Worm (Caenorhabditis elegans) whole organism, midembryonic: ENCODE data around the gene C12D8.20.

Source experiments
- T22C8.4 ChIP-seq: fragments of 200-800 bp; sonication (Bioruptor generic); IDR thresholded peaks from 2 replicates; pipeline ENCODE4 v1.3.6; 2022; ENCODE audit warnings: missing genetic modification characterization, missing compliant biosample characterization
- cog-1 ChIP-seq: sonication (generic microtip); optimal IDR thresholded peaks from 2 replicates; lab custom pipeline; 2016; ENCODE audit warnings: missing genetic modification characterization, missing compliant biosample characterization
- flt-1 ChIP-seq: fragments of 200-800 bp; sonication (Bioruptor generic); IDR thresholded peaks from 2 replicates; pipeline ENCODE4 v1.3.6; 2022; ENCODE audit warnings: missing genetic modification characterization, missing compliant biosample characterization
- klf-2 ChIP-seq: fragments of 200-800 bp; sonication (Bioruptor generic); conservative IDR thresholded peaks from 2 replicates; pipeline ENCODE4 v1.3.6; 2022; ENCODE audit warnings: missing genetic modification reagents, missing genetic modification characterization, missing compliant biosample characterization
- med-1 ChIP-seq: sonication (generic microtip); optimal IDR thresholded peaks from 2 replicates; lab custom pipeline; 2017; ENCODE audit warnings: missing genetic modification characterization, mild to moderate bottlenecking, missing compliant biosample characterization, antibody characterized with exemption, missing genetic modification reagents; ENCODE audit not compliant: insufficient read depth
- ref-1 ChIP-seq: fragments of 200-800 bp; sonication (Bioruptor generic); conservative IDR thresholded peaks from 2 replicates; pipeline ENCODE4 v1.3.6; 2022; ENCODE audit warnings: missing genetic modification reagents, missing genetic modification characterization, missing compliant biosample characterization
- tab-1 ChIP-seq: fragments of 200-800 bp; sonication (Bioruptor generic); IDR thresholded peaks from 2 replicates; pipeline ENCODE4 v1.3.6; 2022; ENCODE audit warnings: missing genetic modification characterization, missing compliant biosample characterization
- ztf-23 ChIP-seq: fragments of 200-800 bp; sonication (Bioruptor generic); IDR thresholded peaks from 2 replicates; pipeline ENCODE4 v1.3.6; 2022; ENCODE audit warnings: missing genetic modification reagents, missing genetic modification characterization, missing compliant biosample characterization
- ztf-29 ChIP-seq: fragments of 200-800 bp; sonication (Bioruptor generic); IDR thresholded peaks from 2 replicates; pipeline ENCODE4 v1.3.6; 2022; ENCODE audit warnings: missing genetic modification reagents, missing genetic modification characterization, missing compliant biosample characterization

The C12D8.20 gene

DNA sequence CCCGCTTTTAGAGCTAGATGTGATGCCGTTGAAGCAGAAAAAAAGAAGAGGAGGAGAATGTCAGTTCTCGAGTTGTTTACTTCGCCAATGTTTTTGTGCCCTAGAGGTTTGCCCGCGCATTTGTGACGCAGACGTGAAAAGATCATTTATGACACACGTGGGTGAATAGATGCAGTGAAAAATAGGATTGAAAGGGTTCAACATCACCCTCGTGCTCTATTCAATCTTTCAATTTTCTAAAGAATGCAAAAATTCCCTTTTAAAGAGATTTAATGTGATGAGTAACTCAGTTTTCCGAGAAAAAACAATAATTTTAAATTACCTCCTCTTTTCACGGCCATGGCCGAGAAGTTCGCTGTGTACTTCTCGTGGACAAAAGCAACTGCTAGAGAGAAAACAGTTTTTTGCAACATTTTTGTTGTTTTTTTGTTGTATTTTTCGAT, 24.4 kb downstream of the C12D8.20 start:
- TF ChIP-seq ztf-23 (GFP tag; lab: Robert Waterston, UW) (no peak), med-1 (GFP tag; lab: Kevin White, UChicago) (no peak), ztf-29 (GFP tag; lab: Robert Waterston, UW) (no peak), flt-1 (GFP tag; lab: Robert Waterston, UW) (no peak), klf-2 (GFP tag; lab: Robert Waterston, UW) (no peak), tab-1 (GFP tag; lab: Robert Waterston, UW) (no peak), ref-1 (GFP tag; lab: Robert Waterston, UW) (no peak), cog-1 (tag; lab: Kevin White, UChicago) (no peak), T22C8.4 (GFP tag; lab: Robert Waterston, UW) (no peak)

DNA sequence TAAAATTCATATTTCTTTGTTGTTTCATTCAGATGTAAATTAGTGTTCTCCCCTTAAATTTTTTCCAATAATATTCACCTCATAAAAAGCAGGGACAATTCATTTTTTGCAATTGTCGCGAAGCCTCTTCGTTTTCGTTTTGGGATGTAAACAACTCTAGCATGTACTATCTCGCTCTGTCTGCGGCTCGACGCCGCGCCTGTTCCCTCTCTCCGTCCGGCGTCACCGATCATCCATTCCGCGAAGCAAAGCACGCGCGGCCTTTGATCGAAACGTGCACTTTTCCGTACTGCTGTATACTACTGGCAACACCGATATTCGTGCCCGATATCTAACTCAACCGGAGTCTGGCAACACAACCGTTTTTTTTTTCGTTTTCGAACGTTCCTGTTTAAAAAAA, 24.9 kb downstream of the C12D8.20 start:
- TF ChIP-seq ztf-23 (GFP tag; lab: Robert Waterston, UW): no peak
- TF ChIP-seq ref-1 (GFP tag; lab: Robert Waterston, UW): no peak
- TF ChIP-seq klf-2 (GFP tag; lab: Robert Waterston, UW): no peak
- TF ChIP-seq med-1 (GFP tag; lab: Kevin White, UChicago): no peak
- no peak for TF ChIP-seq flt-1 (GFP tag; lab: Robert Waterston, UW)
- no peak for TF ChIP-seq T22C8.4 (GFP tag; lab: Robert Waterston, UW)
- TF ChIP-seq ztf-29 (GFP tag; lab: Robert Waterston, UW): no peak
- TF ChIP-seq tab-1 (GFP tag; lab: Robert Waterston, UW): no peak
- TF ChIP-seq cog-1 (tag; lab: Kevin White, UChicago): no peak

DNA sequence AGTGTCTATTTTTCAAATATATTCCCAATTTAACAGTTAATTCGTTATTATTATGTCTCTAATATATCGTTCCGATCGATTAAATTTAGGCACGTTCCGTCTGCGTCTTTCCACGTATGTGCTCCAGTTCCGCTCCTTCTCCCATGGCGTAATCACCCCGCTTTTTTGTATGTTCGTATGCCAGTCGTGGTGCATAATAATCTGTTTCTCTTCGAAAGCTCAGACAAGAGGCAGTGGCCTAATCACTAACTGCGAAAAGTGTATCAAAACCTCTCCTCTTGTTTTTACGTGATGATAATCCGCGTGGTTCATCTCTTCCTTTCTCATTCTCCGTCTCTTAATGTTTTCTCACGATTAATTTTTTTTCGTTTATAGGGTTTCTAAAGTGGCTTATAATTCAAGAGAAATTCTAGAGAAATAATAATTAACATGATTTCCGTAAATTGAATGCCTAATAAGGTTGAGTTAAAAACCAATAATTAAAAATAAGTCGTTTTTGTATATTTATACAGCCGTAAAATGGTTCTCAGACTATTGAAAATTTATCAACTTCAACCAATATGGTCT, 25.6 kb downstream of the C12D8.20 start:
- no peak for TF ChIP-seq ztf-29 (GFP tag; lab: Robert Waterston, UW)
- TF ChIP-seq ref-1 (GFP tag; lab: Robert Waterston, UW): no peak
- TF ChIP-seq tab-1 (GFP tag; lab: Robert Waterston, UW): no peak
- no peak for TF ChIP-seq T22C8.4 (GFP tag; lab: Robert Waterston, UW)
- TF ChIP-seq med-1 (GFP tag; lab: Kevin White, UChicago): no peak
- TF ChIP-seq klf-2 (GFP tag; lab: Robert Waterston, UW): no peak
- TF ChIP-seq flt-1 (GFP tag; lab: Robert Waterston, UW): no peak
- no peak for TF ChIP-seq cog-1 (tag; lab: Kevin White, UChicago)
- no peak for TF ChIP-seq ztf-23 (GFP tag; lab: Robert Waterston, UW)

DNA sequence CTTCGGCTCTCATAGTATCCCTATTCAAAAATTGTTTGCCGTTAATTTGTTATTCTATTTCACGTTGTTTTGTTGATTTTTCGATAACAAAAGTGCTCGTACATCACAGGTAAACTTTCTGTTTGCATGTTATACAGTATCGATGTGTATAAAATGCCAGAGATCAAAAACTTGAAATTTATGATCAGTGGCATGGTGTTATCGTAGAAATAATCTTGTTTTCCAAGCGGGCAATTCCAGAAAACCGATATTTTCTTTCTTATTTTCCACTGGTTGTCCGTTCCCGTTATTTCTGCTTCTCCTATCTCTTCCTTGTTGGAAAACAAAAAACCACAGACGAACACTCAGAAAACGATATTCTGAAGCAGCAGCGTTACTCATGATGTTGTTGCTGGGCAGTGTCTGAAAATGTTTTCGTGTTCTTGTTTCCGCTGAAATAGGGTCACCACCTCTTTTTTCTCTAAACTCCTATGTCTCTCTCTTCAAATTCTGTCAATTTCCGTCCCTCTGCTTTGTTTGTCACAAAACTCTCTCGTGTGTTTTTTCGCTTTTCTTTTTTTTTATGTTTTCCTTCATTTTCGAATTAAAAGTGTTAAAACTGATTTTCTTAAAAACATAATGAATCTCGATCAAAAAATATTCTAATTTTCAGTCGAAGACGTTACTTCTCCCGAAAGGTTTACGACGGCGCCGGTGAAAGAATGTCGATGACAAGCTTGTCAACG, 26.3 kb downstream of the C12D8.20 start, which contains the start of gene akt-1:
Gene akt-1 (plus strand): TSS at position 651 of the 725 bp plus-strand sequence.
- TF ChIP-seq ref-1 (GFP tag; lab: Robert Waterston, UW) (no peak), T22C8.4 (GFP tag; lab: Robert Waterston, UW) (no peak), klf-2 (GFP tag; lab: Robert Waterston, UW) (no peak), ztf-23 (GFP tag; lab: Robert Waterston, UW) (no peak), tab-1 (GFP tag; lab: Robert Waterston, UW) (no peak), flt-1 (GFP tag; lab: Robert Waterston, UW) (no peak), cog-1 (tag; lab: Kevin White, UChicago) (no peak), ztf-29 (GFP tag; lab: Robert Waterston, UW) (no peak), med-1 (GFP tag; lab: Kevin White, UChicago) (no peak)

DNA sequence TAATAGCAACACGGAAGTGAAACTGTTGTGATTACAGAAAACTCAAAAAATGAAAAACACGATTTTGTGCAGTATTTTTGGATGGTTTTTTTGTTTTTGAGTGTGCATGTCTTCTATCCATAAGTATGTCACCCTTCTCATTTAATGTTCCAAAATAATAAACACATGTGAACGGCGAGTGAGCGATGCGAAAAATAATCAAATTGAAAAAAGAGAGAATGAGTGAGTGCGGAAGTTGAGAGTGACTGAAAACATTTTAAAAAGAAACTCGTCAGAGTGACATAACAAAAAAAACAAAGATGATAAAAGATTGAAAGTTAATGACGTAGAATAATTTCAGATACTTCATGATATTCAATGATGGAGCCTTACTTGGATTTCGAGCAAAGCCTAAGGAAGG, 27.4 kb downstream of the C12D8.20 start:
- no peak for TF ChIP-seq med-1 (GFP tag; lab: Kevin White, UChicago)
- no peak for TF ChIP-seq ref-1 (GFP tag; lab: Robert Waterston, UW)
- TF ChIP-seq flt-1 (GFP tag; lab: Robert Waterston, UW): no peak
- no peak for TF ChIP-seq tab-1 (GFP tag; lab: Robert Waterston, UW)
- no peak for TF ChIP-seq ztf-23 (GFP tag; lab: Robert Waterston, UW)

DNA sequence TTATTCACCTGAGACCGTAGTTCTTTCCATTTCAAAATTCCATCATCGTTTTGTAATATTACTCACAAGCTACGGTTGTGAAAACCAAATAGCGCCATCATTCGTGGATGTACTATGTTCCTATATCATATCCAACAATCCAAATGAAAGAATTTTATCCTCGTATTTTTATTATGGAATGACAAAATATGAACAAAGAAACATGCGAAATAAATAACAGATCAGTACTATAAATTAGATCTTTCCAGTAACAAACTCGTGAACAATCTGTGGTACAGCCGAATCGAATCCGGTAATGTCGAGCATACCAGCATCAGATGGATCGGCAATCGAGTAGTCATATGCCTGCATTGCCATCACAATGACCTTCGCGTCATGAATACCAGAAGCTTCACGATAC, 30.6 kb downstream of the C12D8.20 start:
- no peak for TF ChIP-seq ztf-23 (GFP tag; lab: Robert Waterston, UW)
- no peak for TF ChIP-seq klf-2 (GFP tag; lab: Robert Waterston, UW)
- no peak for TF ChIP-seq T22C8.4 (GFP tag; lab: Robert Waterston, UW)
- TF ChIP-seq tab-1 (GFP tag; lab: Robert Waterston, UW): no peak
- no peak for TF ChIP-seq ref-1 (GFP tag; lab: Robert Waterston, UW)
- no peak for TF ChIP-seq cog-1 (tag; lab: Kevin White, UChicago)
- TF ChIP-seq med-1 (GFP tag; lab: Kevin White, UChicago): no peak
- no peak for TF ChIP-seq ztf-29 (GFP tag; lab: Robert Waterston, UW)
- TF ChIP-seq flt-1 (GFP tag; lab: Robert Waterston, UW): no peak

DNA sequence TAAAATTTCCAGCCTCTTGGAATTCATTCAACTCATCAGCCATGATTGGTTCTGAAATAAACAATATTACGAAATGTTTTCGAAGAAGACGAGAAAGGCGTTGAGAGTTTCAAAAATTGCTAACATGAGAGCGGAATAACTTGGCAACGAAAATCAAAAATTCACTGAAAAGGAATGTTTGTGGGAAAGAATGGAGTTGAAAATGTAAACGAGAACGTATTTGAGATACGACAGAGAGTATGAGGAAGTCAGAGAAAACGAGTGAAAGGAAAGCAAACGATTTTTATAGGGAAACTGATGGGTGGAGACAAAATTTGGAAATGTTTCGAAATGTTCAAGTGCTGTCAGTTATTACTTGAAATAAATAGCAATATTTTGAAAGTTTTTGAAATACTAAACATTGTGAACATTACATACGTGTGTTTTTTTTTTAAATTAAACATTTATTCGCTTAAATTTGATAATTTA, 32.9 kb downstream of the C12D8.20 start, which contains the start of gene rop-1:
Gene rop-1 (minus strand): TSS at position 51 of the 468 bp plus-strand sequence.
- no peak for TF ChIP-seq med-1 (GFP tag; lab: Kevin White, UChicago)
- TF ChIP-seq cog-1 (tag; lab: Kevin White, UChicago): no peak
- no peak for TF ChIP-seq ref-1 (GFP tag; lab: Robert Waterston, UW)
- no peak for TF ChIP-seq T22C8.4 (GFP tag; lab: Robert Waterston, UW)
- no peak for TF ChIP-seq flt-1 (GFP tag; lab: Robert Waterston, UW)
- TF ChIP-seq ztf-29 (GFP tag; lab: Robert Waterston, UW): no peak
- no peak for TF ChIP-seq tab-1 (GFP tag; lab: Robert Waterston, UW)
- TF ChIP-seq klf-2 (GFP tag; lab: Robert Waterston, UW): no peak
- no peak for TF ChIP-seq ztf-23 (GFP tag; lab: Robert Waterston, UW)

DNA sequence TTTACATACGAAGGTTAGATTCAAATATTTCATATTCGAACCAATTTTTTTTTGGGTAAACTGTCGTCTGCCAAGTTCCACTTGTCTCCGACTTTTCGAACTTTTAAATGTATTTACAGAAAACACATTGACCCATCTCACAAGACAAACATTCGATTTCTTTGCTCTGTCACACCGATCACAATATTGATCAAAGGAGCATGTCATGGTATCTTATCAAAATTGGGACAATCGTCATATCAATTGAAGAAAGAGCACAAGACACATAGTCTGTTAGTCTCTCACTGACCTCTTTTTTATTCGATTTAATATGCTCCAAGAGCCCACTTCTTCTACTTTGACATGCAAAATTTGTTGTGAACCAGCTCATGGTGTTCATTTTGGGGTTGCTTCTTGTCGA, 33.9 kb downstream of the C12D8.20 start, which contains the start of gene nhr-232:
Gene nhr-232 (plus strand): TSS at position 121 of the 400 bp plus-strand sequence.
- no peak for TF ChIP-seq flt-1 (GFP tag; lab: Robert Waterston, UW)
- TF ChIP-seq med-1 (GFP tag; lab: Kevin White, UChicago): no peak
- TF ChIP-seq ref-1 (GFP tag; lab: Robert Waterston, UW): no peak
- no peak for TF ChIP-seq tab-1 (GFP tag; lab: Robert Waterston, UW)
- TF ChIP-seq klf-2 (GFP tag; lab: Robert Waterston, UW): no peak
- TF ChIP-seq ztf-23 (GFP tag; lab: Robert Waterston, UW): no peak
- no peak for TF ChIP-seq T22C8.4 (GFP tag; lab: Robert Waterston, UW)
- no peak for TF ChIP-seq cog-1 (tag; lab: Kevin White, UChicago)
- TF ChIP-seq ztf-29 (GFP tag; lab: Robert Waterston, UW): no peak
